Fruit fly (Drosophila melanogaster) whole organism, prepupa: ENCODE measurements around the gene CG9541.
A peak's percentile ranks its signal among the peaks of the same experiment; 100 is the strongest.

Source experiments
- Blimp-1 ChIP-seq: fragments of 200-800 bp; sonication (Bioruptor generic); optimal IDR thresholded peaks from 3 replicates; lab custom pipeline; 2017; ENCODE audit warnings: missing biosample characterization, missing genetic modification characterization, mild to moderate bottlenecking, moderate library complexity, missing genetic modification reagents
- CG10631 ChIP-seq: fragments of 200-800 bp; sonication (Bioruptor generic); optimal IDR thresholded peaks from 2 replicates; lab custom pipeline; 2016; ENCODE audit warnings: missing biosample characterization, missing genetic modification characterization
- CG10669 ChIP-seq: fragments of 200-800 bp; sonication (Bioruptor generic); optimal IDR thresholded peaks from 3 replicates; lab custom pipeline; 2018; ENCODE audit warnings: missing biosample characterization, mild to moderate bottlenecking, missing genetic modification characterization, moderate library complexity
- CG11902 ChIP-seq: fragments of 200-800 bp; sonication (Bioruptor generic); optimal IDR thresholded peaks from 3 replicates; lab custom pipeline; 2016; ENCODE audit warnings: missing biosample characterization, missing genetic modification characterization
- CG15336 ChIP-seq: fragments of 200-800 bp; sonication (Bioruptor generic); IDR thresholded peaks from 2 replicates; pipeline ENCODE4 v1.3.6; 2022; ENCODE audit warnings: missing biosample characterization, missing genetic modification characterization
- CG1621 ChIP-seq: fragments of 200-800 bp; sonication (Bioruptor generic); optimal IDR thresholded peaks from 3 replicates; lab custom pipeline; 2018; ENCODE audit warnings: missing biosample characterization, mild to moderate bottlenecking, missing genetic modification characterization
- CG16779 ChIP-seq: fragments of 200-800 bp; sonication (Bioruptor generic); optimal IDR thresholded peaks from 3 replicates; lab custom pipeline; 2017; ENCODE audit warnings: missing biosample characterization, mild to moderate bottlenecking, missing genetic modification characterization
- CG3032 ChIP-seq: fragments of 200-800 bp; optimal IDR thresholded peaks from 2 replicates; lab custom pipeline; 2019; ENCODE audit warnings: missing biosample characterization, mild to moderate bottlenecking, missing genetic modification characterization, moderate library complexity
- CG31627 ChIP-seq: fragments of 200-800 bp; sonication (Bioruptor generic); optimal IDR thresholded peaks from 3 replicates; lab custom pipeline; 2016; ENCODE audit warnings: missing biosample characterization, missing genetic modification characterization
- CG32006 ChIP-seq: fragments of 200-800 bp; sonication (Bioruptor generic); optimal IDR thresholded peaks from 3 replicates; lab custom pipeline; 2017; ENCODE audit warnings: missing biosample characterization, mild to moderate bottlenecking, missing genetic modification characterization
- CG34406 ChIP-seq: fragments of 200-800 bp; sonication (Bioruptor generic); optimal IDR thresholded peaks from 3 replicates; lab custom pipeline; 2016; ENCODE audit warnings: missing biosample characterization, missing genetic modification characterization
- CG3919 ChIP-seq: fragments of 200-800 bp; sonication (Bioruptor generic); optimal IDR thresholded peaks from 3 replicates; lab custom pipeline; 2016; ENCODE audit warnings: missing biosample characterization, missing genetic modification characterization
- CG4318 ChIP-seq: fragments of 200-800 bp; sonication (Bioruptor generic); optimal IDR thresholded peaks from 3 replicates; lab custom pipeline; 2017; ENCODE audit warnings: missing biosample characterization, mild to moderate bottlenecking, missing genetic modification characterization
- CG6163 ChIP-seq: fragments of 200-800 bp; sonication (Bioruptor generic); IDR thresholded peaks from 3 replicates; pipeline ENCODE4 v1.3.6; 2022; ENCODE audit warnings: missing biosample characterization, missing genetic modification characterization
- CG6276 ChIP-seq: fragments of 200-800 bp; sonication (Bioruptor generic); optimal IDR thresholded peaks from 2 replicates; lab custom pipeline; 2017; ENCODE audit warnings: missing biosample characterization, mild to moderate bottlenecking, missing genetic modification characterization
- CG6792 ChIP-seq: fragments of 200-800 bp; sonication (Bioruptor generic); optimal IDR thresholded peaks from 3 replicates; lab custom pipeline; 2016; ENCODE audit warnings: missing biosample characterization, missing genetic modification characterization
- CG6808 ChIP-seq: fragments of 200-800 bp; sonication (Bioruptor generic); optimal IDR thresholded peaks from 3 replicates; lab custom pipeline; 2017; ENCODE audit warnings: missing biosample characterization, missing genetic modification characterization, mild to moderate bottlenecking, moderate library complexity, missing genetic modification reagents
- CG6854 ChIP-seq: fragments of 200-800 bp; sonication (Bioruptor generic); optimal IDR thresholded peaks from 2 replicates; lab custom pipeline; 2017; ENCODE audit warnings: missing biosample characterization, mild to moderate bottlenecking, missing genetic modification characterization
- CG7368 ChIP-seq: fragments of 200-800 bp; sonication (Bioruptor generic); optimal IDR thresholded peaks from 3 replicates; lab custom pipeline; 2016; ENCODE audit warnings: missing biosample characterization, missing genetic modification characterization
- CG8319 ChIP-seq: fragments of 200-800 bp; sonication (Bioruptor generic); optimal IDR thresholded peaks from 3 replicates; lab custom pipeline; 2016; ENCODE audit warnings: missing biosample characterization, missing genetic modification characterization
- CG8632 ChIP-seq: fragments of 200-800 bp; sonication (Bioruptor generic); optimal IDR thresholded peaks from 3 replicates; lab custom pipeline; 2016; ENCODE audit warnings: missing biosample characterization, missing genetic modification characterization
- CG9139 ChIP-seq: fragments of 200-800 bp; sonication (Bioruptor generic); optimal IDR thresholded peaks from 3 replicates; lab custom pipeline; 2017; ENCODE audit warnings: missing biosample characterization, mild to moderate bottlenecking, missing genetic modification characterization
- Eip75B ChIP-seq: fragments of 200-800 bp; sonication (Bioruptor generic); optimal IDR thresholded peaks from 3 replicates; lab custom pipeline; 2016; ENCODE audit warnings: missing biosample characterization, missing genetic modification characterization
- Eip78C ChIP-seq: fragments of 200-800 bp; sonication (Bioruptor generic); peaks from one replicate; lab custom pipeline; 2016; ENCODE audit warnings: missing biosample characterization, missing genetic modification characterization
- Eip93F ChIP-seq: fragments of 200-800 bp; sonication (Bioruptor generic); optimal IDR thresholded peaks from 2 replicates; lab custom pipeline; 2016; ENCODE audit warnings: missing biosample characterization, mild to moderate bottlenecking, missing genetic modification characterization
- Ets21C ChIP-seq: fragments of 200-800 bp; sonication (Bioruptor generic); optimal IDR thresholded peaks from 3 replicates; lab custom pipeline; 2016; ENCODE audit warnings: missing biosample characterization, missing genetic modification characterization
- Ets96B ChIP-seq: fragments of 200-800 bp; optimal IDR thresholded peaks from 2 replicates; lab custom pipeline; 2019; ENCODE audit warnings: missing biosample characterization, mild to moderate bottlenecking, missing genetic modification characterization, moderate library complexity
- Gug ChIP-seq: fragments of 200-800 bp; sonication (Bioruptor generic); IDR thresholded peaks from 2 replicates; pipeline ENCODE4 v1.3.6; 2022; ENCODE audit warnings: missing biosample characterization, missing genetic modification characterization
- Hr38 ChIP-seq: sonication (Bioruptor generic); optimal IDR thresholded peaks from 2 replicates; lab custom pipeline; 2016; ENCODE audit warnings: missing biosample characterization, missing genetic modification characterization
- Lpt ChIP-seq: fragments of 200-800 bp; sonication (Bioruptor generic); optimal IDR thresholded peaks from 3 replicates; lab custom pipeline; 2016; ENCODE audit warnings: missing biosample characterization, missing genetic modification characterization
- Met ChIP-seq: fragments of 200-800 bp; sonication (Bioruptor generic); optimal IDR thresholded peaks from 3 replicates; lab custom pipeline; 2016; ENCODE audit warnings: missing biosample characterization, missing genetic modification characterization
- Smox ChIP-seq: fragments of 200-800 bp; sonication (Bioruptor generic); optimal IDR thresholded peaks from 3 replicates; lab custom pipeline; 2016; ENCODE audit warnings: missing biosample characterization, missing genetic modification characterization
- Sox14 ChIP-seq: fragments of 200-800 bp; sonication (Bioruptor generic); optimal IDR thresholded peaks from 3 replicates; lab custom pipeline; 2016; ENCODE audit warnings: missing biosample characterization, missing genetic modification characterization
- acj6 ChIP-seq: fragments of 200-800 bp; sonication (Bioruptor generic); optimal IDR thresholded peaks from 3 replicates; lab custom pipeline; 2016; ENCODE audit warnings: missing biosample characterization, missing genetic modification characterization
- dac ChIP-seq: fragments of 200-800 bp; sonication (Bioruptor generic); optimal IDR thresholded peaks from 2 replicates; lab custom pipeline; 2017; ENCODE audit warnings: missing biosample characterization, mild to moderate bottlenecking, missing genetic modification characterization
- eg ChIP-seq: fragments of 200-800 bp; sonication (Bioruptor generic); IDR thresholded peaks from 3 replicates; pipeline ENCODE4 v1.3.6; 2022; ENCODE audit warnings: missing biosample characterization, missing genetic modification characterization
- esn ChIP-seq: fragments of 200-800 bp; sonication (Bioruptor generic); optimal IDR thresholded peaks from 2 replicates; lab custom pipeline; 2016; ENCODE audit warnings: missing biosample characterization, mild to moderate bottlenecking, missing genetic modification characterization, moderate library complexity
- fd59A ChIP-seq: fragments of 200-800 bp; sonication (Bioruptor generic); optimal IDR thresholded peaks from 2 replicates; lab custom pipeline; 2017; ENCODE audit warnings: missing biosample characterization, mild to moderate bottlenecking, missing genetic modification characterization, missing genetic modification reagents
- lz ChIP-seq: fragments of 200-800 bp; sonication (Bioruptor generic); optimal IDR thresholded peaks from 3 replicates; lab custom pipeline; 2016; ENCODE audit warnings: missing biosample characterization, missing genetic modification characterization
- pdm3 ChIP-seq: fragments of 200-800 bp; sonication (Bioruptor generic); optimal IDR thresholded peaks from 3 replicates; lab custom pipeline; 2016; ENCODE audit warnings: missing biosample characterization, missing genetic modification characterization
- salr ChIP-seq, 2 experiments: fragments of 200-800 bp; sonication (Bioruptor generic); optimal IDR thresholded peaks; 3 replicates each; lab custom pipeline; 2016 to 2018; ENCODE audit warnings: missing biosample characterization in 2 of 2, missing genetic modification characterization in 2 of 2, mild to moderate bottlenecking in 1 of 2
- spab ChIP-seq: fragments of 200-800 bp; sonication (Bioruptor generic); optimal IDR thresholded peaks from 2 replicates; lab custom pipeline; 2017; ENCODE audit warnings: missing biosample characterization, mild to moderate bottlenecking, missing genetic modification characterization, missing genetic modification reagents
- ss ChIP-seq, 2 experiments: fragments of 200-800 bp; sonication (Bioruptor generic); optimal IDR thresholded peaks; 2 replicates in 1 of 2; 3 replicates in 1 of 2; lab custom pipeline; 2017 to 2018; ENCODE audit warnings: mild to moderate bottlenecking in 2 of 2, missing biosample characterization in 2 of 2, missing genetic modification characterization in 2 of 2, moderate library complexity in 1 of 2
- svp ChIP-seq: fragments of 200-800 bp; sonication (Bioruptor generic); peaks from one replicate; lab custom pipeline; 2016; ENCODE audit warnings: missing biosample characterization, missing genetic modification characterization
- topi ChIP-seq: fragments of 200-800 bp; sonication (Bioruptor generic); optimal IDR thresholded peaks from 3 replicates; lab custom pipeline; 2016; ENCODE audit warnings: missing biosample characterization, missing genetic modification characterization

The CG9541 gene

DNA sequence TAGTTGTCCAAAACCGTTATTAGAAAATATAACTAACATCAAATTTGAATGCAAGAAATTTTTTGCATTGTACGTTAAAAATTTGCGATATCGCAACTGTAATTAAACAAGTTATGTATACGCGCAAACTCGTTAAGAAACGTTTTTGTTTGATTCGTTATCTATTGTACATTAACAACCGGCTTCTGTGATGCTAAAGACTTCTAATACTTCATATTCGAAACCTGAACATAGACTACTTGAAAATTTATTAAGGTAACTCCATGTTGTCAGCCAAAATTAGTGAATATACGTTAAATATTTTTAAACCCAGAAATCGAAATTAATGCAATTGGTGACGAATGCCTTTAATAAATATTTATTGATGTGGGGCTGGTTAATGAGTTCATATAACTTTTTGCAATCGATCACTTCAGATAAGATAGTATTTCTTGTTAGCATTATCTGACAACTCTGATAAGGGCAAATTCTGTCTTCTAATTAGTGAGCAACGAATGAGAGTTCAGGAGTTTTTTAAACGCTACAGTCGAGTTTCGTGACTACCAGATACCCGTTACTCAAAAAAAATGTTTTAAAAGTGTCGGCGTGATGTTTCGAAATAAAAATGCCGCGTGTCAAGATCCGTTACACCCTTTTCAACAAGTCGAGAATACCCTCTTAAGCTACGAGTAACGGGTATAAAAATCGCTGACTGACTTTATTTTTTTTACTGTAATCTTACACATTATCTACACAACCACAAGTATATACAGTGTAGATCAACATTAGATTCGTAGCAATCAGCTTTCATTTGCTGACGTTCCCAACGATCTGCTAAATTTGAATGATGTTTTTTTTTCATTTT is 22.8 kb downstream of the CG9541 start (continued):
- TF ChIP-seq pdm3 (peak; percentile 70), Gug (GFP tag; lab: Robert Waterston, UW) (peak; percentile 65), CG8319 (GFP tag; lab: Kevin White, UChicago) (peak; percentile 36), CG8632 (GFP tag; lab: Kevin White, UChicago) (peak; percentile 55), CG1621 (tag; lab: Kevin White, UChicago) (no peak), CG6792 (GFP tag; lab: Kevin White, UChicago) (peak; percentile 67), Ets96B (tag; lab: Kevin White, UChicago) (no peak), acj6 (GFP tag; lab: Kevin White, UChicago) (peak; percentile 53), Blimp-1 (GFP tag; lab: Kevin White, UChicago) (peak; percentile 31), ss (GFP tag; optimal IDR thresholded peaks at IDR 0.05; lab: Kevin White, UChicago) (no peak)

DNA sequence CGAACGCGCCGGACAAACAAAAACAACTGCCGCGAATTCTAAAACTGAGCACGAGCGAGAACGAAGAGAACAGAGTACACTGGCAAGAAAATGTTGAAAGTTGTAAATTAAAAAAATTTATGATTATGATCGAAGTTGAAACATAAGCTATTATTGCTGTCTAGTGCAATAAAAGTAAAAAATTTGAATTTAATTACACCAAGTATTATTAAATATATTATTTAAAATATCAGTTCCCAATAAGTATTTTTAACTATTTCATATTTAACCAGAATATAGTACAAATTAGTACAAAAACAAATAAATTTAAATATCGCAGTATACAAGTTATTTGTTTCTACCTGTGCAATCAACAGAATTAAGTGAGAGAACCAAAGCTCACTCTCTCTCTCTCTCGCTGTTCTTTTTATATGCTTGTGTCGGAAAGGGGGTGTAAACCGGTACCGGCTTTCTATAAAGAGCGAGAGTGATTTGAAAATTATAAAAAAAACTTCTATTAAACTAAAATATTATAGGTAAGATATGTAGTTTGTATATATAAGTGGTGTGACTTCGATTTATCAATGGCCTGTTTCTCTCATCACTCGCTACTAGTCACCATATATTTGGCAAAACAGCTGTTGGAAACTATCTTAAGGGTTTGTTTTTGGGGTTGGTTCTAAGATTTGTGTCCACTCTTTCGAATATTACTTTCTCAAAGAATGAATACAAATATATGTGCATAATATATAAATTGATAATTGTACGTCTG is 23.9 kb downstream of the CG9541 start, which contains the start of gene C1GalTA:
TSS of gene C1GalTA (minus strand) at position 33 of the 751 bp plus-strand sequence.
- TF ChIP-seq Gug (GFP tag; lab: Robert Waterston, UW) (peak; percentile 96), Eip93F (GFP tag; lab: Kevin White, UChicago) (peak; percentile 73), CG16779 (tag; lab: Kevin White, UChicago) (peak; percentile 96), fd59A (GFP tag; lab: Kevin White, UChicago) (peak; percentile 94), CG1621 (tag; lab: Kevin White, UChicago) (peak; percentile 90), CG34406 (GFP tag; lab: Kevin White, UChicago) (peak; percentile 98), eg (GFP tag; lab: Robert Waterston, UW) (peak; percentile 97), salr (GFP tag; optimal IDR thresholded peaks at IDR 0.05; lab: Kevin White, UChicago) (peak; percentile 77 to 98), svp (GFP tag; lab: Kevin White, UChicago) (peak; percentile 96), CG6163 (GFP tag; lab: Robert Waterston, UW) (peak; percentile 97), CG32006 (peak; percentile 97), pdm3 (peak; percentile 83), CG3032 (tag; lab: Kevin White, UChicago) (peak; percentile 100), dac (GFP tag; lab: Kevin White, UChicago) (peak; percentile 81), Sox14 (GFP tag; lab: Kevin White, UChicago) (peak; percentile 87), CG4318 (GFP tag; lab: Kevin White, UChicago) (peak; percentile 90), CG6854 (GFP tag; lab: Kevin White, UChicago) (peak; percentile 94), CG6276 (peak; percentile 96), CG31627 (peak; percentile 80), CG8319 (GFP tag; lab: Kevin White, UChicago) (peak; percentile 87), Eip75B (GFP tag; lab: Kevin White, UChicago) (peak; percentile 86), Blimp-1 (GFP tag; lab: Kevin White, UChicago) (peak; percentile 95), Ets21C (GFP tag; lab: Kevin White, UChicago) (peak; percentile 75), CG11902 (GFP tag; lab: Kevin White, UChicago) (peak; percentile 82), Met (peak; percentile 89), Hr38 (GFP tag; lab: Kevin White, UChicago) (no peak), Lpt (peak; percentile 95), Ets96B (tag; lab: Kevin White, UChicago) (peak; percentile 99), lz (peak; percentile 88), CG10631 (GFP tag; lab: Kevin White, UChicago) (peak; percentile 98), CG8632 (GFP tag; lab: Kevin White, UChicago) (peak; percentile 98), CG15336 (GFP tag; lab: Robert Waterston, UW) (peak; percentile 98), Smox (GFP tag; lab: Kevin White, UChicago) (peak; percentile 86), Eip78C (GFP tag; lab: Kevin White, UChicago) (peak; percentile 98), CG10669 (GFP tag; lab: Kevin White, UChicago) (peak; percentile 97), CG7368 (peak; percentile 93), CG6808 (GFP tag; lab: Kevin White, UChicago) (peak; percentile 97), topi (GFP tag; lab: Kevin White, UChicago) (peak; percentile 88), spab (GFP tag; lab: Kevin White, UChicago) (peak; percentile 98), esn (GFP tag; lab: Kevin White, UChicago) (peak; percentile 96), CG3919 (GFP tag; lab: Kevin White, UChicago) (peak; percentile 97), CG9139 (GFP tag; lab: Kevin White, UChicago) (peak; percentile 97)
